Worm (Caenorhabditis elegans): ENCODE data around the gene ndab-2.

ce11 chrIII:7203130-7203775 is 22.7 kb downstream of the ndab-2 start:
- TF ChIP-seq unc-62 (GFP tag; optimal IDR thresholded peaks at IDR 0.05): no peak
- TF ChIP-seq drap-1 (GFP tag; optimal IDR thresholded peaks at IDR 0.05): no peak
- TF ChIP-seq nhr-237 (tag; optimal IDR thresholded peaks at IDR 0.05): no peak
- TF ChIP-seq nhr-76 (tag; optimal IDR thresholded peaks at IDR 0.05): no peak
- TF ChIP-seq ham-2 (GFP tag; optimal IDR thresholded peaks at IDR 0.05): no peak
- no peak for TF ChIP-seq snpc-4 (tag; optimal IDR thresholded peaks at IDR 0.05)
- TF ChIP-seq lsy-2 (tag; optimal IDR thresholded peaks at IDR 0.05): no peak
- no peak for TF ChIP-seq nhr-2 (tag; optimal IDR thresholded peaks at IDR 0.05)
- TF ChIP-seq mep-1 (tag; optimal IDR thresholded peaks at IDR 0.05): no peak
- no peak for TF ChIP-seq lin-13 (tag; optimal IDR thresholded peaks at IDR 0.05)
- TF ChIP-seq nhr-28 (tag; optimal IDR thresholded peaks at IDR 0.05): no peak
- no peak for TF ChIP-seq nhr-12 (tag; optimal IDR thresholded peaks at IDR 0.05)
- no peak for TF ChIP-seq hlh-1 (tag; optimal IDR thresholded peaks at IDR 0.05)
